Worm (Caenorhabditis elegans): Measurements from ENCODE around the gene tmed-1.

- TF ChIP-seq Y79H2A.3 (GFP tag; conservative IDR thresholded peaks at IDR 0.05) (no peak), mxl-1 (tag; optimal IDR thresholded peaks at IDR 0.05) (no peak), F23B12.7 (tag; optimal IDR thresholded peaks at IDR 0.05; ENCODE audit: insufficient read depth) (no peak), rec-8 (tag; optimal IDR thresholded peaks at IDR 0.05) (no peak), madf-6 (GFP tag; IDR thresholded peaks at IDR 0.05) (peak; percentile 57; the same call in 1 of the 2 replicates), let-607 (tag; optimal IDR thresholded peaks at IDR 0.05) (no peak), nhr-90 (tag; optimal IDR thresholded peaks at IDR 0.05) (no peak)
Observed at ce11 chrIV:12121076-12121475, 43.1 kb upstream of the tmed-1 start, which contains the start of the genes ddb-1 and M18.6.
